Fruit fly (Drosophila melanogaster) whole organism, embryonic: Measurements from ENCODE around the gene ab.

Experiments used
- CG10209 ChIP-seq: fragments of 200-800 bp; sonication (Bioruptor generic); optimal IDR thresholded peaks from 3 replicates; lab custom pipeline; 2017; ENCODE audit warnings: missing biosample characterization, mild to moderate bottlenecking, missing genetic modification characterization, missing genetic modification reagents
- CG10321 ChIP-seq: fragments of 200-800 bp; sonication (Bioruptor generic); IDR thresholded peaks from 2 replicates; pipeline ENCODE4 v1.3.6; 2022; ENCODE audit warnings: missing biosample characterization, missing genetic modification characterization
- CG13424 ChIP-seq: fragments of 200-800 bp; sonication (Bioruptor generic); optimal IDR thresholded peaks from 2 replicates; lab custom pipeline; 2019; ENCODE audit warnings: missing biosample characterization, mild to moderate bottlenecking, missing genetic modification characterization, moderate library complexity
- CG16813 ChIP-seq: fragments of 200-800 bp; sonication (Bioruptor generic); IDR thresholded peaks from 3 replicates; pipeline ENCODE4 v1.3.6; 2022; ENCODE audit warnings: missing biosample characterization, missing genetic modification characterization; ENCODE audit not compliant: partially characterized antibody
- CG17186 ChIP-seq: fragments of 200-800 bp; sonication (Bioruptor generic); optimal IDR thresholded peaks from 3 replicates; lab custom pipeline; 2017; ENCODE audit warnings: missing biosample characterization, missing genetic modification reagents, missing genetic modification characterization
- CG1832 ChIP-seq: fragments of 200-800 bp; sonication (Bioruptor generic); optimal IDR thresholded peaks from 2 replicates; lab custom pipeline; 2017; ENCODE audit warnings: missing biosample characterization, mild to moderate bottlenecking, missing genetic modification characterization, inconsistent platforms
- CG2199 ChIP-seq: fragments of 200-800 bp; sonication (Bioruptor generic); IDR thresholded peaks from 3 replicates; pipeline ENCODE4 v1.3.6; 2022; ENCODE audit warnings: missing biosample characterization, missing genetic modification characterization
- CG30020 ChIP-seq: fragments of 200-800 bp; optimal IDR thresholded peaks from 2 replicates; lab custom pipeline; 2019; ENCODE audit warnings: missing biosample characterization, mild to moderate bottlenecking, missing genetic modification characterization, moderate library complexity
- CG4360 ChIP-seq: fragments of 200-800 bp; sonication (Bioruptor generic); IDR thresholded peaks from 2 replicates; pipeline ENCODE4 v1.3.6; 2022; ENCODE audit warnings: missing biosample characterization, missing genetic modification characterization
- CG4617 ChIP-seq: fragments of 200-800 bp; sonication (Bioruptor generic); optimal IDR thresholded peaks from 3 replicates; lab custom pipeline; 2016; ENCODE audit warnings: missing biosample characterization, missing genetic modification characterization, borderline replicate concordance
- CG5180 ChIP-seq: fragments of 200-800 bp; sonication (Bioruptor generic); optimal IDR thresholded peaks from 3 replicates; lab custom pipeline; 2017; ENCODE audit warnings: missing biosample characterization, missing genetic modification characterization, mild to moderate bottlenecking, moderate library complexity, missing genetic modification reagents
- CG7745 ChIP-seq: fragments of 200-800 bp; sonication (Bioruptor generic); optimal IDR thresholded peaks from 2 replicates; lab custom pipeline; 2018; ENCODE audit warnings: missing biosample characterization, mild to moderate bottlenecking, missing genetic modification characterization, moderate library complexity
- CG8478 ChIP-seq: fragments of >200 bp; optimal IDR thresholded peaks from 2 replicates; lab custom pipeline; 2018
- CTCF ChIP-seq: fragments of 200-800 bp; sonication (Bioruptor generic); optimal IDR thresholded peaks from 2 replicates; lab custom pipeline; 2017; ENCODE audit warnings: missing biosample characterization, mild to moderate bottlenecking, missing genetic modification characterization, moderate library complexity
- Dfd ChIP-seq, 2 experiments: fragments of >200 bp; optimal IDR thresholded peaks; 2 replicates each; lab custom pipeline; 2017; ENCODE audit warnings: missing biosample characterization in 2 of 2, missing genetic modification characterization in 2 of 2
- Doc2 ChIP-seq: fragments of 200-800 bp; sonication (Bioruptor generic); IDR thresholded peaks from 2 replicates; pipeline ENCODE4 v1.3.6; 2022; ENCODE audit warnings: missing biosample characterization, missing genetic modification characterization
- Doc3 ChIP-seq: fragments of 200-800 bp; sonication (Bioruptor generic); IDR thresholded peaks from 3 replicates; pipeline ENCODE4 v1.3.6; 2022; ENCODE audit warnings: missing biosample characterization, missing genetic modification characterization; ENCODE audit not compliant: partially characterized antibody
- Drgx ChIP-seq: fragments of 200-800 bp; sonication (Bioruptor generic); IDR thresholded peaks from 2 replicates; pipeline ENCODE4 v1.3.6; 2022; ENCODE audit warnings: missing biosample characterization, missing genetic modification characterization
- Eip74EF ChIP-seq, 2 experiments: fragments of 200-800 bp in 1 of 2; fragments of >200 bp in 1 of 2; sonication (Bioruptor generic) in 1 of 2; optimal IDR thresholded peaks; 2 replicates each; lab custom pipeline; 2017 to 2019; ENCODE audit warnings: missing biosample characterization in 2 of 2, missing genetic modification characterization in 2 of 2, mild to moderate bottlenecking in 1 of 2, moderate library complexity in 1 of 2
- Elba2 ChIP-seq: fragments of 200-800 bp; sonication (Bioruptor generic); optimal IDR thresholded peaks from 3 replicates; lab custom pipeline; 2016; ENCODE audit warnings: missing biosample characterization, missing genetic modification characterization
- Med ChIP-seq: fragments of 200-800 bp; sonication (Bioruptor generic); peaks from one replicate; lab custom pipeline; 2016; ENCODE audit warnings: missing biosample characterization, missing genetic modification characterization, mild to moderate bottlenecking, inconsistent platforms, moderate library complexity
- Mes4 ChIP-seq: fragments of 200-800 bp; sonication (Bioruptor generic); optimal IDR thresholded peaks from 2 replicates; lab custom pipeline; 2016; ENCODE audit warnings: missing biosample characterization, missing genetic modification characterization
- Mrtf ChIP-seq: fragments of 200-800 bp; sonication (Bioruptor generic); IDR thresholded peaks from 3 replicates; pipeline ENCODE4 v1.3.6; 2022; ENCODE audit warnings: missing biosample characterization, missing genetic modification characterization
- Trl ChIP-seq, 3 experiments: fragments of >200 bp in 2 of 3; fragments of 200-800 bp in 1 of 3; sonication (Bioruptor generic) in 1 of 3; optimal IDR thresholded peaks; 2 replicates in 1 of 3; 3 replicates in 2 of 3; lab custom pipeline; 2016 to 2017; ENCODE audit warnings: missing biosample characterization in 1 of 3, missing genetic modification characterization in 1 of 3
- az2 ChIP-seq: fragments of 200-800 bp; sonication (Bioruptor generic); optimal IDR thresholded peaks from 3 replicates; lab custom pipeline; 2016; ENCODE audit warnings: missing biosample characterization, missing genetic modification characterization
- chm ChIP-seq: fragments of 200-800 bp; sonication (Bioruptor generic); IDR thresholded peaks from 2 replicates; pipeline ENCODE4 v1.3.6; 2022; ENCODE audit warnings: missing biosample characterization, missing genetic modification characterization
- crol ChIP-seq: fragments of 200-800 bp; sonication (Bioruptor generic); IDR thresholded peaks from 2 replicates; pipeline ENCODE4 v1.3.6; 2022; ENCODE audit warnings: missing biosample characterization, missing genetic modification characterization
- dpn ChIP-seq, 2 experiments: fragments of 200-800 bp; sonication (Bioruptor generic); optimal IDR thresholded peaks; 3 replicates each; lab custom pipeline; 2016; ENCODE audit warnings: missing biosample characterization in 2 of 2, missing genetic modification characterization in 2 of 2
- gro ChIP-seq: fragments of 200-800 bp; sonication (Bioruptor generic); optimal IDR thresholded peaks from 2 replicates; lab custom pipeline; 2016; ENCODE audit warnings: missing biosample characterization, missing genetic modification characterization
- jigr1 ChIP-seq: fragments of 200-800 bp; sonication (Bioruptor generic); IDR thresholded peaks from 3 replicates; pipeline ENCODE4 v1.3.6; 2022; ENCODE audit warnings: missing biosample characterization, missing genetic modification characterization
- kay ChIP-seq: fragments of 200-800 bp; sonication (Bioruptor generic); optimal IDR thresholded peaks from 2 replicates; lab custom pipeline; 2016; ENCODE audit warnings: missing biosample characterization, missing genetic modification characterization
- nom ChIP-seq: fragments of 200-800 bp; sonication (Bioruptor generic); optimal IDR thresholded peaks from 2 replicates; lab custom pipeline; 2017; ENCODE audit warnings: missing biosample characterization, missing genetic modification characterization, mild to moderate bottlenecking, moderate library complexity, missing genetic modification reagents
- run ChIP-seq: fragments of 200-800 bp; sonication (Bioruptor generic); optimal IDR thresholded peaks from 3 replicates; lab custom pipeline; 2018; ENCODE audit warnings: missing biosample characterization, mild to moderate bottlenecking, missing genetic modification characterization
- sc ChIP-seq, 3 experiments: fragments of >200 bp in 2 of 3; fragments of 200-800 bp in 1 of 3; sonication (Bioruptor generic) in 1 of 3; optimal IDR thresholded peaks; 2 replicates in 2 of 3; 3 replicates in 1 of 3; lab custom pipeline; 2017; ENCODE audit warnings: mild to moderate bottlenecking in 1 of 3, missing biosample characterization in 1 of 3, missing genetic modification characterization in 1 of 3, missing genetic modification reagents in 1 of 3
- sisA ChIP-seq: fragments of 200-800 bp; sonication (Bioruptor generic); IDR thresholded peaks from 2 replicates; pipeline ENCODE4 v1.3.6; 2022; ENCODE audit warnings: missing biosample characterization, missing genetic modification characterization
- tll ChIP-seq, 2 experiments: fragments of 200-800 bp in 1 of 2; fragments of >200 bp in 1 of 2; sonication (Bioruptor generic) in 1 of 2; optimal IDR thresholded peaks; 2 replicates each; lab custom pipeline; 2017 to 2019; ENCODE audit warnings: missing biosample characterization in 2 of 2, missing genetic modification characterization in 2 of 2, mild to moderate bottlenecking in 1 of 2, moderate library complexity in 1 of 2
- unpg ChIP-seq: fragments of 200-800 bp; sonication (Bioruptor generic); optimal IDR thresholded peaks from 3 replicates; lab custom pipeline; 2018; ENCODE audit warnings: missing biosample characterization, mild to moderate bottlenecking, missing genetic modification characterization, moderate library complexity
- vvl ChIP-seq: fragments of 200-800 bp; sonication (Bioruptor generic); IDR thresholded peaks from 2 replicates; pipeline ENCODE4 v1.3.6; 2022; ENCODE audit warnings: missing biosample characterization, missing genetic modification characterization

Gene ab

DNA sequence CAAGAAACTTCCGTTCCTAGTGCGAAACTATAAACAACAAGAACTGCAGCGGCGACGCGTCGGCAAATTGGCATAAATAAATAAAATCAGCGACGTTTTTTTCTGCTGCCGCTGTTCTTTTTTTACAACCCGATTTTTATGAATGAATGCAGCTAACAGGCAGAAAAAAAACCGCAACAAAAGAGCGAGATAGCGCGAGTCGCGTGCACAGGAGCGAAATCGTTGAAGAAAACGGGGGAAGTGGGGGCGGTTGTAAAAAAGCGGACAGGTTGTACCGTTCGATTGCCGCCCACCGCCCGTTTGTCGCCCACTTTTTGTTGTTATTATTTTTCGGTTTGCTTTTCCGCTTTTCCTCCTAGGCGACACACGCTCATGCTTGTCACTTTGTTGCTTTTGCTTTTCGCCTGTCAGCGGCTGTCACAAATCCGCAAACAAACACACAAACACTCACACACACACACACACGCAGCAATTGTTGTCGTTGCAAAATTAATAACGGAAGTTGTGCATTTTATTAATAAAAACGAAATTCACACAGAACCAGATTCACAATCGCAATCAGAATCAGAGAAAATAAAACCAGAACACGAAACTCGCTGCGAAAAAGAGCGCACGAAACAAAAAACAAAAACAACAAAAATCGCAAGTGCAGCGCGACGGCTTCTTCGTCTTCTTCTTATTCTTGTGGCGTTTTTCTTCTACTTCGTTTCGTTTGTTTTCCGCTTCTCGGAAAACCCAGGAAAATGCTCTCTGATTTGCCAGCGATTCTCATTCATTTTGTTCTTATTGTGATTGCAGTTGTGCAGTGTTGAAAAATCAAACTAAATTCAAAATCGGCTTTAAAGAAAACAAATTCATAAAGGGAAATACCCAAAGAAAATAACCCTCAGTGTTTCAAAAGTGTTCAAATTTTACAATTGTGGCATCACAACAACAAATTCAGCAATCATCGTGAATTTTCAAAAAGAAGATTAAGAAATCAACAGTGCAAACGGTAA is 791 bp downstream of the ab start (continued):
- TF ChIP-seq CG17186 (GFP tag; lab: Kevin White, UChicago) (no peak), Drgx (GFP tag; lab: Robert Waterston, UW) (peak; percentile 53), unpg (GFP tag; lab: Kevin White, UChicago) (no peak), CG13424 (tag; lab: Kevin White, UChicago) (no peak), dpn (GFP tag; optimal IDR thresholded peaks at IDR 0.05; lab: Kevin White, UChicago) (no peak), CG4360 (GFP tag; lab: Robert Waterston, UW) (peak; percentile 37; the same call in 1 of the 2 replicates), sisA (GFP tag; lab: Robert Waterston, UW) (no peak), crol (GFP tag; lab: Robert Waterston, UW) (peak; percentile 49), Doc2 (no peak), CTCF (GFP tag; lab: Kevin White, UChicago) (no peak), nom (GFP tag; lab: Kevin White, UChicago) (peak; percentile 11), CG30020 (tag; lab: Kevin White, UChicago) (no peak), Elba2 (GFP tag; lab: Kevin White, UChicago) (peak; percentile 96), Eip74EF (GFP tag; optimal IDR thresholded peaks at IDR 0.05; lab: Kevin White, UChicago) (no peak), CG16813 (peak; percentile 10; the same call in 1 of the 3 replicates), chm (GFP tag; lab: Robert Waterston, UW) (peak; percentile 43; the same call in 1 of the 2 replicates), jigr1 (GFP tag; lab: Robert Waterston, UW) (no peak), CG10321 (GFP tag; lab: Robert Waterston, UW) (no peak), az2 (GFP tag; lab: Kevin White, UChicago) (no peak), Med (GFP tag; lab: Kevin White, UChicago) (peak; percentile 70), CG10209 (GFP tag; lab: Kevin White, UChicago) (no peak)

DNA sequence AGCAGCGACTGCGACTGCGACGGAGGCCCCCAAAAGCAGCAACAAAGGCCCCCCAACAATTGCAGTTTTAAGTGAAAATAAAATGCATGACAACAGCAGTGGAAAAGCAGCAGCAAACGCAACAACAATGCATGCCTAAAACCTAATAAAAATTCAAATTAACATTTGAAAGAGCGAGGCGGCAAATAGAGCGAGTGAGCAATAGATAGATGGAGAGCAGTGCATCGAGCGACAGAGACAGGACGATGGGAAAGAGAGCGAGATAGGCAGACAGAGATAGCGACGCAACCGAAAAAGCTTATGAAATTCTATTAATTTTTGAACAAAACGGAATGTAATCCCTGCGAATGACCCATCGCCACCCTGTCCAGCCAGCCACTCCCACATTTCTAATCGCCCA is 8.4 kb downstream of the ab start:
- peak; percentile 19; the same call in 1 of the 2 replicates for TF ChIP-seq CG4360 (GFP tag; lab: Robert Waterston, UW)
- TF ChIP-seq run (tag; lab: Kevin White, UChicago) = no peak
- peak; percentile 62 for TF ChIP-seq CG1832
- TF ChIP-seq gro (GFP tag; lab: Kevin White, UChicago) = no peak
- TF ChIP-seq Mrtf (GFP tag; lab: Robert Waterston, UW) = no peak
- no peak for TF ChIP-seq Mes4 (GFP tag; lab: Kevin White, UChicago)
- TF ChIP-seq CG2199 (GFP tag; lab: Robert Waterston, UW) = peak; percentile 17; the same call in 1 of the 3 replicates
- no peak for TF ChIP-seq sc (optimal IDR thresholded peaks at IDR 0.05; lab: Kevin White, UChicago)
- TF ChIP-seq sc (GFP tag; optimal IDR thresholded peaks at IDR 0.05; lab: Kevin White, UChicago) = no peak
- no peak for TF ChIP-seq kay (GFP tag; lab: Kevin White, UChicago)
- TF ChIP-seq CG4617 (GFP tag; lab: Kevin White, UChicago) = no peak
- peak in 1 of 2 experiments; percentile 21 for TF ChIP-seq Trl (optimal IDR thresholded peaks at IDR 0.05; lab: Kevin White, UChicago)
- TF ChIP-seq Trl (GFP tag; optimal IDR thresholded peaks at IDR 0.05; lab: Kevin White, UChicago) = no peak
- no peak for TF ChIP-seq Doc3 (GFP tag; lab: Robert Waterston, UW)
- TF ChIP-seq CG8478 (lab: Kevin White, UChicago) = peak; percentile 0
- no peak for TF ChIP-seq Dfd (GFP tag; optimal IDR thresholded peaks at IDR 0.05; lab: Kevin White, UChicago)
- TF ChIP-seq CG7745 = no peak
- TF ChIP-seq tll (GFP tag; optimal IDR thresholded peaks at IDR 0.05; lab: Kevin White, UChicago) = peak in 1 of 2 experiments; percentile 37
- peak; percentile 50 for TF ChIP-seq vvl
- peak; percentile 71 for TF ChIP-seq CG5180
